Fruit fly (Drosophila melanogaster): ENCODE results near the gene eIF3g1.

eIF3g1 gene

dm6 chrX:2593753-2594096 lies 16.4 kb downstream of the eIF3g1 start (continued):
- TF ChIP-seq caup (GFP tag; optimal IDR thresholded peaks at IDR 0.05; ENCODE audit: severe bottlenecking) (peak; percentile 93), CG3163 (GFP tag; optimal IDR thresholded peaks at IDR 0.05) (peak; percentile 78), CG12219 (GFP tag; optimal IDR thresholded peaks at IDR 0.05) (peak; percentile 92), Ravus (GFP tag; IDR thresholded peaks at IDR 0.05) (peak; percentile 82), CG10462 (GFP tag; optimal IDR thresholded peaks at IDR 0.05) (peak; percentile 66), CG15514 (GFP tag; optimal IDR thresholded peaks at IDR 0.05) (peak; percentile 90), MBD-R2 (GFP tag; IDR thresholded peaks at IDR 0.05) (peak; percentile 88), Bgb (GFP tag; IDR thresholded peaks at IDR 0.05; ENCODE audit: partially characterized antibody) (no peak), CG8089 (GFP tag; optimal IDR thresholded peaks at IDR 0.05) (peak; percentile 78), sim (GFP tag; IDR thresholded peaks at IDR 0.05) (peak; percentile 75), CG4617 (GFP tag; optimal IDR thresholded peaks at IDR 0.05; ENCODE audit: borderline replicate concordance) (peak; percentile 63), Tbp (GFP tag; optimal IDR thresholded peaks at IDR 0.05) (no peak), ap (GFP tag; IDR thresholded peaks at IDR 0.05) (peak; percentile 91), hbn (GFP tag; IDR thresholded peaks at IDR 0.05; ENCODE audit: partially characterized antibody) (no peak), pho (GFP tag; optimal IDR thresholded peaks at IDR 0.05) (peak; percentile 90), lola (GFP tag; optimal IDR thresholded peaks at IDR 0.05) (peak in 1 of 3 experiments; percentile 54), CG6683 (GFP tag; optimal IDR thresholded peaks at IDR 0.05) (peak; percentile 82), Myb (GFP tag; optimal IDR thresholded peaks at IDR 0.05) (peak; percentile 78), Hr51 (GFP tag; optimal IDR thresholded peaks at IDR 0.05) (peak; percentile 81 to 88), psq (GFP tag; optimal IDR thresholded peaks at IDR 0.05) (no peak), CG1233 (GFP tag; optimal IDR thresholded peaks at IDR 0.05) (peak; percentile 83), bsh (GFP tag; optimal IDR thresholded peaks at IDR 0.05) (peak; percentile 48 to 78), CG15011 (GFP tag; optimal IDR thresholded peaks at IDR 0.05) (peak; percentile 78), Chrac-16 (GFP tag; optimal IDR thresholded peaks at IDR 0.05) (peak; percentile 87), Rfx (GFP tag; IDR thresholded peaks at IDR 0.05) (peak; percentile 98), ftz-f1 (GFP tag; optimal IDR thresholded peaks at IDR 0.05) (peak; percentile 39), CG32532 (GFP tag; IDR thresholded peaks at IDR 0.05) (peak; percentile 97), CG9215 (GFP tag; IDR thresholded peaks at IDR 0.05) (peak; percentile 92), Hmr (GFP tag; optimal IDR thresholded peaks at IDR 0.05) (peak; percentile 95), CG1603 (tag; optimal IDR thresholded peaks at IDR 0.05) (peak; percentile 94), CG31224 (GFP tag; IDR thresholded peaks at IDR 0.05) (peak; percentile 91), B-H1 (GFP tag; IDR thresholded peaks at IDR 0.05) (peak; percentile 91), lov (optimal IDR thresholded peaks at IDR 0.05) (no peak), lov (GFP tag; IDR thresholded peaks at IDR 0.05) (peak; percentile 85; the same call in 2 of the 3 replicates), en (GFP tag; optimal IDR thresholded peaks at IDR 0.05) (peak; percentile 69), repo (GFP tag; optimal IDR thresholded peaks at IDR 0.05) (peak; percentile 92), CG10274 (GFP tag; optimal IDR thresholded peaks at IDR 0.05) (peak; percentile 87), CG34224 (GFP tag; IDR thresholded peaks at IDR 0.05; ENCODE audit: partially characterized antibody) (no peak), ranshi (GFP tag; IDR thresholded peaks at IDR 0.05) (peak; percentile 95), dm (GFP tag; optimal IDR thresholded peaks at IDR 0.05) (peak; percentile 70), Drgx (GFP tag; IDR thresholded peaks at IDR 0.05) (peak; percentile 92), HLH54F (GFP tag; optimal IDR thresholded peaks at IDR 0.05) (peak; percentile 91), Med (GFP tag) (peak; percentile 99), NC2β (GFP tag; optimal IDR thresholded peaks at IDR 0.05) (peak; percentile 73), Sry-β (GFP tag; optimal IDR thresholded peaks at IDR 0.05) (no peak), Fer2 (tag; optimal IDR thresholded peaks at IDR 0.05) (peak; percentile 52), CG1602 (GFP tag; optimal IDR thresholded peaks at IDR 0.05) (peak; percentile 82), phol (tag; optimal IDR thresholded peaks at IDR 0.05) (peak; percentile 80), CG4854 (GFP tag; optimal IDR thresholded peaks at IDR 0.05) (peak; percentile 89), sisA (GFP tag; IDR thresholded peaks at IDR 0.05) (peak; percentile 95), esg (GFP tag; conservative IDR thresholded peaks at IDR 0.05) (peak; percentile 93)
